Fruit fly (Drosophila melanogaster) whole organism, wandering third instar larva: ENCODE results near the gene CG5080.

Experiments used
- CG32264 ChIP-seq: fragments of 200-800 bp; sonication (Bioruptor generic); optimal IDR thresholded peaks from 2 replicates; lab custom pipeline; 2016; ENCODE audit warnings: missing biosample characterization, missing genetic modification characterization
- GATAd ChIP-seq: sonication (Bioruptor generic); optimal IDR thresholded peaks from 2 replicates; lab custom pipeline; 2016; ENCODE audit warnings: missing biosample characterization, missing genetic modification characterization
- HLH106 ChIP-seq: fragments of 200-800 bp; optimal IDR thresholded peaks from 3 replicates; lab custom pipeline; 2019; ENCODE audit warnings: missing biosample characterization, mild to moderate bottlenecking, missing genetic modification characterization, moderate library complexity
- Hr83 ChIP-seq: fragments of 200-300 bp; sonication (Bioruptor generic); optimal IDR thresholded peaks from 2 replicates; lab custom pipeline; 2016; ENCODE audit warnings: missing biosample characterization, mild to moderate bottlenecking, missing genetic modification characterization, moderate library complexity; ENCODE audit not compliant: poor library complexity, severe bottlenecking
- Jra ChIP-seq: sonication (Bioruptor generic); optimal IDR thresholded peaks from 2 replicates; lab custom pipeline; 2016; ENCODE audit warnings: missing biosample characterization, missing genetic modification characterization
- Myc ChIP-seq: fragments of >200 bp; optimal IDR thresholded peaks from 2 replicates; lab custom pipeline; 2017
- N ChIP-seq: fragments of >200 bp; optimal IDR thresholded peaks from 2 replicates; lab custom pipeline; 2018; ENCODE audit warnings: missing biosample characterization, missing external identifiers, missing genetic modification characterization
- OdsH ChIP-seq: fragments of 200-800 bp; sonication (Bioruptor generic); optimal IDR thresholded peaks from 2 replicates; lab custom pipeline; 2016; ENCODE audit warnings: missing biosample characterization, mild to moderate bottlenecking, missing genetic modification characterization
- Rel ChIP-seq, 2 experiments: fragments of 200-800 bp; sonication (Bioruptor generic) in 1 of 2; optimal IDR thresholded peaks; 2 replicates in 1 of 2; 3 replicates in 1 of 2; lab custom pipeline; 2016 to 2019; ENCODE audit warnings: mild to moderate bottlenecking in 2 of 2, missing biosample characterization in 2 of 2, missing genetic modification characterization in 2 of 2, moderate library complexity in 1 of 2
- Sp1 ChIP-seq: fragments of 200-800 bp; sonication (Bioruptor generic); optimal IDR thresholded peaks from 3 replicates; lab custom pipeline; 2019; ENCODE audit warnings: missing biosample characterization, mild to moderate bottlenecking, missing genetic modification characterization, moderate library complexity
- Vsx2 ChIP-seq: fragments of 200-300, 225-300 bp; sonication (Bioruptor generic); optimal IDR thresholded peaks from 2 replicates; lab custom pipeline; 2018; ENCODE audit warnings: missing biosample characterization, missing genetic modification characterization; ENCODE audit not compliant: partially characterized antibody
- brk ChIP-seq: fragments of 200-800 bp; sonication (Bioruptor generic); optimal IDR thresholded peaks from 2 replicates; lab custom pipeline; 2016; ENCODE audit warnings: missing biosample characterization, mild to moderate bottlenecking, missing genetic modification characterization
- dmrt93B ChIP-seq: fragments of 200-800 bp; sonication (Bioruptor generic); optimal IDR thresholded peaks from 2 replicates; lab custom pipeline; 2018; ENCODE audit warnings: missing biosample characterization, mild to moderate bottlenecking, missing genetic modification characterization
- dsf ChIP-seq: sonication (Bioruptor generic); optimal IDR thresholded peaks from 2 replicates; lab custom pipeline; 2016; ENCODE audit warnings: missing biosample characterization, missing genetic modification characterization, borderline replicate concordance
- ey ChIP-seq: fragments of 200-800 bp; sonication (Bioruptor generic); optimal IDR thresholded peaks from 2 replicates; lab custom pipeline; 2016; ENCODE audit warnings: missing biosample characterization, missing genetic modification characterization
- foxo ChIP-seq, 2 experiments: fragments of 200-800 bp; sonication (Bioruptor generic); optimal IDR thresholded peaks; 2 replicates in 1 of 2; 3 replicates in 1 of 2; lab custom pipeline; 2016 to 2017; ENCODE audit warnings: missing biosample characterization in 2 of 2, missing genetic modification characterization in 2 of 2
- fru ChIP-seq: fragments of 200-800 bp; sonication (Bioruptor generic); optimal IDR thresholded peaks from 3 replicates; lab custom pipeline; 2016; ENCODE audit warnings: missing biosample characterization, mild to moderate bottlenecking, missing genetic modification characterization
- h ChIP-seq: fragments of 200-800 bp; sonication (Bioruptor generic); optimal IDR thresholded peaks from 3 replicates; lab custom pipeline; 2016; ENCODE audit warnings: missing biosample characterization, mild to moderate bottlenecking, missing genetic modification characterization
- jim ChIP-seq: fragments of 175-275, 200-325 bp; sonication (Bioruptor generic); optimal IDR thresholded peaks from 2 replicates; lab custom pipeline; 2016; ENCODE audit warnings: missing biosample characterization, mild to moderate bottlenecking, missing genetic modification characterization
- lola ChIP-seq: fragments of >200 bp; optimal IDR thresholded peaks from 2 replicates; lab custom pipeline; 2017; ENCODE audit warnings: missing biosample characterization, missing genetic modification characterization
- pan ChIP-seq: fragments of >200 bp; optimal IDR thresholded peaks from 2 replicates; lab custom pipeline; 2017
- psq ChIP-seq: fragments of 200-800 bp; sonication (Bioruptor generic); optimal IDR thresholded peaks from 3 replicates; lab custom pipeline; 2017; ENCODE audit warnings: missing biosample characterization, mild to moderate bottlenecking, missing genetic modification characterization, moderate library complexity
- rgr ChIP-seq: fragments of 200-800 bp; sonication (Bioruptor generic); optimal IDR thresholded peaks from 3 replicates; lab custom pipeline; 2016; ENCODE audit warnings: missing biosample characterization, mild to moderate bottlenecking, missing genetic modification characterization
- sage ChIP-seq: fragments of 200-800 bp; sonication (Bioruptor generic); optimal IDR thresholded peaks from 2 replicates; lab custom pipeline; 2016; ENCODE audit warnings: missing biosample characterization, mild to moderate bottlenecking, missing genetic modification characterization
- sv ChIP-seq: fragments of 200-800 bp; sonication (Bioruptor generic); optimal IDR thresholded peaks from 3 replicates; lab custom pipeline; 2016; ENCODE audit warnings: missing biosample characterization, missing genetic modification characterization
- tai ChIP-seq: sonication (Bioruptor generic); optimal IDR thresholded peaks from 2 replicates; lab custom pipeline; 2016; ENCODE audit warnings: missing biosample characterization, missing genetic modification characterization
- usp ChIP-seq: fragments of >200 bp; optimal IDR thresholded peaks from 2 replicates; lab custom pipeline; 2017; ENCODE audit warnings: missing biosample characterization, missing genetic modification characterization

The CG5080 gene

DNA sequence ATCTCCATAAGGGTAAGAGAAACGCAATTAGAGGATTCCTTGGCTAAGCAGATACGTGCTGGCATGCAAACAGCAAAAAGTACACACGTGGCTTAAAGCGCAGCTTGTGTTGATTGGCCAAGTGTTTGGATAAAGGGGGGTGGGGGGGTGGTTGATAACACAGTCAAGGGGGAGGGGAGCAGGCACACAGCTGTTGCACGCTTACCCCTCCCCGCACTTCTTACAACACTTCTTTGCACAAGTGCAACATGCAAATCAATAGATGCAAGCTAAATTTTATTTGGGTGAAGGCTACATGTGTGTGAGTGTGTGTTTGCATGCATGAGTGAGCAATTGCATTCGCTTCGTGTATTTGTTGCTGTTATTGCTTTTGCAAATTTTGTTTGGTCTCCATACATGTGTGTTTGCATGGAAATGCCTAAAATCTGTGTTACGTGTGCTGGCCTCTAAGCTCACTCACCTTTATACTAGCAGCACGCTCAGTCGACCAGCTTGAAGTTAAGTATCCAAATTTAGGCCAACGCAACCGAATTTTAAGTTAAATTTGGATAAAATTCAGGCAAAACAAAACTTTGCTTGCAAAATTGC lies 35.2 kb downstream of the CG5080 start:
- no peak for TF ChIP-seq Myc (lab: Kevin White, UChicago)
- TF ChIP-seq jim (GFP tag; lab: Kevin White, UChicago) = no peak
- TF ChIP-seq h (GFP tag; lab: Kevin White, UChicago) = no peak
- no peak for TF ChIP-seq GATAd (GFP tag; lab: Kevin White, UChicago)
- no peak for TF ChIP-seq usp (GFP tag; lab: Kevin White, UChicago)
- no peak for TF ChIP-seq Hr83
- no peak for TF ChIP-seq lola (GFP tag; lab: Kevin White, UChicago)
- no peak for TF ChIP-seq pan (lab: Kevin White, UChicago)
- TF ChIP-seq rgr = no peak

DNA sequence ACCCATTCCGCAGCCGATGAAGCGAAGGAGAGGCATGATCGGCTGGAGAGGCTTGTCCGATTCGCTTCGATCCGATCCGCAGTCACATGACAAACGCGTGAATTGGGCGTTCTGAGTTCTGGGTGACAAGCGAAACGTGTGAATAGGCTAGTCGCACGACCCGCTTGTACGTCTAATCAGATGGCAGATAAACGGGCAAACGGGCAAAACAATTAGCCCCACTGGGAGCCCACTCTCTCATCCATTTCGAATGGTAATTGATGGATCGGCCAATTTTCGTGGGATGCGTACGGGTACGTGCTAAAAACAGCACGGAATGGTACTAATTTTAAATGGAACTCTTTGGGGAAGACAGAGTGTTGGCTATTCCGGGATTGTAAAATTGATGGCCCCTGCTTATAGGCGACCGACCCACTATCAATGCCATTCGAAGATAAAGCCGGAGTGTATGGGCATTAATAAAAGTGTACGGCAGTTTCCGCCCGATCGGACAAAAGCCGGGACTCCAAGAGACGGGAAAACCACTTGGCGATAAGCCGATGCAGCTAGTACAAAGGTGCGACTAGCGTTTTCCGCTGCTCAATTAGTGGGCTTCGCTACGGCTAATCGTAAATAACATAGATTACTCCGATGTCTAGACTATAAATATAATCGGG lies 36.1 kb downstream of the CG5080 start:
- TF ChIP-seq Sp1 (GFP tag; lab: Kevin White, UChicago) (no peak), h (GFP tag; lab: Kevin White, UChicago) (peak; percentile 74), Vsx2 (GFP tag; lab: Kevin White, UChicago) (peak; percentile 18), Rel (GFP tag; optimal IDR thresholded peaks at IDR 0.05; lab: Kevin White, UChicago) (no peak), Rel (tag; optimal IDR thresholded peaks at IDR 0.05; lab: Kevin White, UChicago) (peak; percentile 3)

DNA sequence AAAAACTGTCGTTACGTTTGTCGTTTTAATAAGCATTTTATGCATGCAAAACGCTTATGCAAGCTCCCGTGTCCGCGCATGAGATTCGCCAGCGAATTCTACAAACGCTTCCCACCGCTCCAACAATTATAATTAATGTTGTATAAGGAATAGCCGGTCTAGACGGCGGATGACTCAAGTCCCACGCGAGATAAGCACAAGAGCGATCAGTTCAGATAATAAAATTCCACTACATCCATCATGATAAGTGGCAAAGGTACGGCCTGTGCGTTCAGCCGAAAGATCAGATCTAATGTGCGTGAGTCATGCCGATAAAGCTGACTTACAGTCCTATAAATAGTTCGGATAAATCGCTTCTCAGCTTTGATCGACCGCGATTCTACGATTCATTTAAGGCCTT lies 37.2 kb downstream of the CG5080 start:
- TF ChIP-seq sage (GFP tag; lab: Kevin White, UChicago) (no peak), Vsx2 (GFP tag; lab: Kevin White, UChicago) (no peak), pan (lab: Kevin White, UChicago) (no peak), Jra (no peak), foxo (GFP tag; optimal IDR thresholded peaks at IDR 0.05; lab: Kevin White, UChicago) (no peak), psq (GFP tag; lab: Kevin White, UChicago) (no peak)

DNA sequence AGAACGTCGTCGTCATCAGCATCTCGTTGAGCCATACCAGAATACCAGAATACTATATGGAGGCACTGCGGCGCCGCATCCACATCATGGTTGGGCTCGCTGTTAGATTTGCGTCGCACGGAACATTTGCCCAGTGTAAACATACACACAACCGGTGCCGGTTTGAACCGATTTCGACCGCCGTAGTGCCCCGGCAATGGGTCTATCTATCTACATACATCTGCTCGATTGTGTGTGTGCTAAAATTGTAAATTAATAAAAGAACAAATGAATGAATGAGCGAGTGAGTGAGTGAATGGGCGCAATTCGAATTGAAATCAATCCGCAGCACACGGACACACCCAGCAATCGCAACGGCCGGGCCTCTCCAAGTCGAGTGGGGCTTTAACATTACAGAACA lies 38.2 kb downstream of the CG5080 start:
- TF ChIP-seq brk (GFP tag; lab: Kevin White, UChicago) (no peak), CG32264 (GFP tag; lab: Kevin White, UChicago) (no peak), Vsx2 (GFP tag; lab: Kevin White, UChicago) (no peak), HLH106 (no peak), Rel (GFP tag; optimal IDR thresholded peaks at IDR 0.05; lab: Kevin White, UChicago) (no peak), Rel (tag; optimal IDR thresholded peaks at IDR 0.05; lab: Kevin White, UChicago) (peak; percentile 24)

DNA sequence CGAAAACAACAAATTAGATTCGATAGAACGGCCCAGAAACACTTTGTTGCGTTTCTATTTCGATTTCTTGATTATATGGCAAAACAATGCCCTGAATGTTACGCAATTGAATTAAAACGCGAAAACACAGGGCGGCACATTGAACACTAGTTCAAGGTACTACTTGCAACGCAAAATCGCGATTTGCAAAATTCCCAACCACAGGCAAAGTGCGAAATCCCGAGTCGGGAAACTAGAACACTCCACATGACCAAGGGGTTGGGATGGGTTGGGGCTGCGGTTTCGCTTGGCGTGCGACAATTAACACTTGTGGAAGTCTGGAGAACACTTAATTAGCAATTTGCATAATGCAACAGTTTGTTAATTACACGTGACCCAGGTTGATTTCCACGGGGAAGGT lies 39.4 kb downstream of the CG5080 start:
- TF ChIP-seq Rel (GFP tag; optimal IDR thresholded peaks at IDR 0.05; lab: Kevin White, UChicago) (no peak), Rel (tag; optimal IDR thresholded peaks at IDR 0.05; lab: Kevin White, UChicago) (no peak), dsf (GFP tag; lab: Kevin White, UChicago) (no peak), Hr83 (no peak), OdsH (GFP tag; lab: Kevin White, UChicago) (no peak), tai (GFP tag; lab: Kevin White, UChicago) (no peak), ey (GFP tag; lab: Kevin White, UChicago) (no peak), sv (no peak)

DNA sequence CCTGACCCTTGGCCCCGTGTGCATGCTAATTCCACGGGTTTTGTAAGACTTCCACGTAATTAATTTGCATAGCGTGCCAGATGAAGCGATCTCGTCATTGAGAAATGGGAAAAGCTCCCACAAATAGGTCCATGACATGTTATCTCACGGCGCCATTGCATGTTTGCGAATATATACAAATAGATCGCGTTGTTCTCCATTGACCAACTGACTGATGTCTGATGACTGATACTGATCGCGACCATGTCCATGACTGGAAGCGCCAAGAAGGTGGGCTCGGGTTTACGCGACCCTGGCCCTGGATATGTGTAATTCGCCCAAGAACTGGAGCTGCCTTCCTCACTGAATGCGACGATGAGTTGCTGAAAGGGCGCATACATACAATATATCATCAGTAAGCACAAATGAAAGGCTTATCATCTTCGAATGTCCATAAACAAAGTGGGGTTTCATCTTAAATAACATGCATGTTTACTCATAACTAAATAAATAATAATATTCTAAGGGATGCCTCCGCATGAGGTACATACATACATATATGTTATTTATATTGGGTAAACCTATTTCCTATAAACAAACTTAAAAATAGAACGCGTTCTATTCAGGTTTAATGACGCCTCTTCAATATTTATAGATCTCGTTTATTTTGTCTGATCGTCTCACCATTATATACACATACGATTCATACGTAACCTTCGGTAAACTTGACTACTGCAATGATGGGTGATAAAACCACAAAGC lies 40.4 kb downstream of the CG5080 start:
- TF ChIP-seq dmrt93B (GFP tag; lab: Kevin White, UChicago) (no peak), Jra (no peak), Hr83 (no peak), fru (GFP tag; lab: Kevin White, UChicago) (no peak), HLH106 (no peak), Rel (GFP tag; optimal IDR thresholded peaks at IDR 0.05; lab: Kevin White, UChicago) (no peak), Rel (tag; optimal IDR thresholded peaks at IDR 0.05; lab: Kevin White, UChicago) (no peak), tai (GFP tag; lab: Kevin White, UChicago) (no peak), sv (no peak), N (GFP tag; lab: Kevin White, UChicago) (no peak)
